Worm (Caenorhabditis elegans) whole organism, L3 larva: ENCODE measurements around the gene nfya-1.

Experiments
- ZK546.5 ChIP-seq: sonication (generic microtip); optimal IDR thresholded peaks from 2 replicates; lab custom pipeline; 2017; ENCODE audit warnings: missing biosample characterization, missing genetic modification characterization
- aly-2 ChIP-seq: fragments of 150-350 bp; optimal IDR thresholded peaks from 2 replicates; lab custom pipeline; 2014; ENCODE audit warnings: missing biosample characterization, missing genetic modification characterization
- ama-1 ChIP-seq: fragments of 150-350 bp; optimal IDR thresholded peaks from 2 replicates; lab custom pipeline; 2018
- ceh-16 ChIP-seq: sonication (generic microtip); optimal IDR thresholded peaks from 2 replicates; lab custom pipeline; 2017; ENCODE audit warnings: missing biosample characterization, missing genetic modification characterization
- ceh-82 ChIP-seq: fragments of 150-350 bp; optimal IDR thresholded peaks from 2 replicates; lab custom pipeline; 2014; ENCODE audit warnings: missing biosample characterization, missing genetic modification characterization
- ceh-9 ChIP-seq: sonication (generic microtip); optimal IDR thresholded peaks from 2 replicates; lab custom pipeline; 2018; ENCODE audit warnings: missing biosample characterization, missing genetic modification characterization
- egl-5 ChIP-seq: fragments of 150-350 bp; optimal IDR thresholded peaks from 2 replicates; lab custom pipeline; 2017; ENCODE audit warnings: missing biosample characterization, missing genetic modification reagents, missing genetic modification characterization, inconsistent platforms
- elt-1 ChIP-seq: fragments of 150-350 bp; optimal IDR thresholded peaks from 2 replicates; lab custom pipeline; 2014; ENCODE audit warnings: missing biosample characterization, missing genetic modification characterization
- elt-2 ChIP-seq: sonication (generic microtip); optimal IDR thresholded peaks from 2 replicates; lab custom pipeline; 2016; ENCODE audit warnings: missing genetic modification reagents, mild to moderate bottlenecking, missing genetic modification characterization, missing compliant biosample characterization
- elt-3 ChIP-seq, 3 experiments: fragments of 150-350 bp in 1 of 3; sonication (generic microtip) in 2 of 3; optimal IDR thresholded peaks; 2 replicates in 2 of 3; 4 replicates in 1 of 3; lab custom pipeline; 2014 to 2017; ENCODE audit warnings: missing biosample characterization in 3 of 3, missing genetic modification characterization in 3 of 3
- fkh-10 ChIP-seq: sonication (generic microtip); optimal IDR thresholded peaks from 2 replicates; lab custom pipeline; 2017; ENCODE audit warnings: missing biosample characterization, missing genetic modification reagents, missing genetic modification characterization
- fkh-2 ChIP-seq: fragments of 150-350 bp; optimal IDR thresholded peaks from 2 replicates; lab custom pipeline; 2014; ENCODE audit warnings: missing biosample characterization, missing genetic modification reagents, missing genetic modification characterization
- fos-1 ChIP-seq: fragments of 150-350 bp; optimal IDR thresholded peaks from 2 replicates; lab custom pipeline; 2014; ENCODE audit warnings: missing biosample characterization, missing genetic modification characterization
- hmg-11 ChIP-seq: sonication (generic microtip); optimal IDR thresholded peaks from 2 replicates; lab custom pipeline; 2016; ENCODE audit warnings: missing genetic modification characterization, missing compliant biosample characterization
- jun-1 ChIP-seq: fragments of 150-350 bp; optimal IDR thresholded peaks from 2 replicates; lab custom pipeline; 2014; ENCODE audit warnings: missing biosample characterization, missing genetic modification reagents, missing genetic modification characterization
- lin-39 ChIP-seq: fragments of 150-350 bp; optimal IDR thresholded peaks from 2 replicates; lab custom pipeline; 2018; ENCODE audit warnings: missing biosample characterization, missing genetic modification reagents, missing genetic modification characterization
- lsy-12 ChIP-seq: sonication (generic microtip); optimal IDR thresholded peaks from 2 replicates; lab custom pipeline; 2016; ENCODE audit warnings: mild to moderate bottlenecking, missing genetic modification characterization, missing compliant biosample characterization
- mdl-1 ChIP-seq: fragments of 150-350 bp; optimal IDR thresholded peaks from 2 replicates; lab custom pipeline; 2014; ENCODE audit warnings: missing biosample characterization, missing genetic modification characterization
- mml-1 ChIP-seq: fragments of 150-350 bp; sonication (generic microtip); optimal IDR thresholded peaks from 3 replicates; lab custom pipeline; 2014; ENCODE audit warnings: missing biosample characterization, missing genetic modification characterization
- nfya-1 ChIP-seq: sonication (generic microtip); optimal IDR thresholded peaks from 2 replicates; lab custom pipeline; 2017; ENCODE audit warnings: missing genetic modification characterization, mild to moderate bottlenecking, missing compliant biosample characterization, antibody characterized with exemption, moderate library complexity; ENCODE audit not compliant: insufficient read depth
- nhr-11 ChIP-seq: fragments of 150-350 bp; optimal IDR thresholded peaks from 2 replicates; lab custom pipeline; 2014; ENCODE audit warnings: missing biosample characterization, missing genetic modification characterization
- nhr-12 ChIP-seq: fragments of 150-350 bp; optimal IDR thresholded peaks from 2 replicates; lab custom pipeline; 2014; ENCODE audit warnings: missing biosample characterization, missing genetic modification characterization
- nhr-23 ChIP-seq: fragments of 150-350 bp; optimal IDR thresholded peaks from 2 replicates; lab custom pipeline; 2014; ENCODE audit warnings: missing biosample characterization, missing genetic modification reagents, missing genetic modification characterization
- nhr-237 ChIP-seq: fragments of 150-350 bp; optimal IDR thresholded peaks from 2 replicates; lab custom pipeline; 2014; ENCODE audit warnings: missing biosample characterization, missing genetic modification characterization
- nhr-28 ChIP-seq: fragments of 150-350 bp; optimal IDR thresholded peaks from 2 replicates; lab custom pipeline; 2014; ENCODE audit warnings: missing biosample characterization, missing genetic modification characterization
- nhr-43 ChIP-seq: sonication (generic microtip); optimal IDR thresholded peaks from 2 replicates; lab custom pipeline; 2016; ENCODE audit warnings: mild to moderate bottlenecking, missing genetic modification characterization, missing compliant biosample characterization; ENCODE audit not compliant: poor library complexity, severe bottlenecking
- nhr-67 ChIP-seq: fragments of 150-350 bp; optimal IDR thresholded peaks from 2 replicates; lab custom pipeline; 2014; ENCODE audit warnings: missing biosample characterization, missing genetic modification characterization
- nhr-77 ChIP-seq: fragments of 150-350 bp; optimal IDR thresholded peaks from 2 replicates; lab custom pipeline; 2014; ENCODE audit warnings: missing biosample characterization, missing genetic modification characterization
- pha-4 ChIP-seq: fragments of 150-350 bp; optimal IDR thresholded peaks from 2 replicates; lab custom pipeline; 2014; ENCODE audit warnings: missing biosample characterization, missing genetic modification reagents, missing genetic modification characterization
- sea-2 ChIP-seq: fragments of 150-350 bp; sonication (generic microtip); optimal IDR thresholded peaks from 4 replicates; lab custom pipeline; 2014; ENCODE audit warnings: missing biosample characterization, missing genetic modification reagents, missing genetic modification characterization
- snpc-4 ChIP-seq: fragments of 150-350 bp; optimal IDR thresholded peaks from 2 replicates; lab custom pipeline; 2014; ENCODE audit warnings: missing biosample characterization, missing genetic modification characterization
- unc-39 ChIP-seq: sonication (generic microtip); optimal IDR thresholded peaks from 4 replicates; lab custom pipeline; 2017; ENCODE audit warnings: missing biosample characterization, missing genetic modification characterization
- unc-62 ChIP-seq: fragments of 150-350 bp; sonication (generic microtip); optimal IDR thresholded peaks from 4 replicates; lab custom pipeline; 2014; ENCODE audit warnings: missing biosample characterization, missing genetic modification reagents, missing genetic modification characterization
- zag-1 ChIP-seq: fragments of 150-350 bp; optimal IDR thresholded peaks from 2 replicates; lab custom pipeline; 2014; ENCODE audit warnings: missing biosample characterization, missing genetic modification characterization
- ztf-4 ChIP-seq: fragments of 150-350 bp; optimal IDR thresholded peaks from 2 replicates; lab custom pipeline; 2014; ENCODE audit warnings: missing biosample characterization, missing genetic modification characterization

Gene nfya-1

ce11 chrX:11920723-11921283 is 25.8 kb downstream of the nfya-1 start, which contains the start of gene Y62H9A.14:
TSS of gene Y62H9A.14 (plus strand) at chrX:11921233.
- no peak for TF ChIP-seq ceh-9 (tag; lab: Kevin White, UChicago)
- TF ChIP-seq nhr-77 (tag; lab: Kevin White, UChicago) = no peak
- TF ChIP-seq ZK546.5 = no peak
- no peak for TF ChIP-seq lin-39 (tag; lab: Kevin White, UChicago)
- TF ChIP-seq lsy-12 (tag; lab: Kevin White, UChicago) = no peak
- TF ChIP-seq nhr-12 (tag; lab: Kevin White, UChicago) = no peak
- TF ChIP-seq nhr-237 (tag; lab: Kevin White, UChicago) = no peak
- no peak for TF ChIP-seq snpc-4 (tag; lab: Kevin White, UChicago)
- TF ChIP-seq unc-39 (tag; lab: Kevin White, UChicago) = no peak
- no peak for TF ChIP-seq elt-3 (tag; optimal IDR thresholded peaks at IDR 0.05; lab: Kevin White, UChicago)
- TF ChIP-seq ztf-4 = no peak

ce11 chrX:11917994-11918393 is 28.6 kb downstream of the nfya-1 start, which contains the start of gene Y62H9A.16:
TSS of gene Y62H9A.16 (plus strand) at chrX:11918294.
- TF ChIP-seq ZK546.5 (no peak), aly-2 (tag; lab: Kevin White, UChicago) (no peak), elt-2 (tag; lab: Kevin White, UChicago) (no peak), ceh-16 (no peak), lsy-12 (tag; lab: Kevin White, UChicago) (no peak), nhr-23 (no peak), ama-1 (no peak), mml-1 (no peak), mdl-1 (tag; lab: Kevin White, UChicago) (no peak), nhr-28 (tag; lab: Kevin White, UChicago) (no peak), nhr-43 (tag; lab: Kevin White, UChicago) (no peak), nfya-1 (no peak), nhr-11 (tag; lab: Kevin White, UChicago) (no peak), fkh-10 (GFP tag; lab: Kevin White, UChicago) (no peak), unc-39 (tag; lab: Kevin White, UChicago) (no peak), nhr-12 (tag; lab: Kevin White, UChicago) (no peak), fkh-2 (tag; lab: Kevin White, UChicago) (no peak)

- TF ChIP-seq ZK546.5 (no peak), nfya-1 (no peak), mml-1 (no peak), sea-2 (GFP tag; lab: Kevin White, UChicago) (no peak), unc-62 (GFP tag; lab: Kevin White, UChicago) (no peak), egl-5 (tag; lab: Kevin White, UChicago) (no peak), nhr-23 (no peak), snpc-4 (tag; lab: Kevin White, UChicago) (no peak), ceh-82 (no peak), elt-1 (tag; lab: Kevin White, UChicago) (no peak), zag-1 (tag; lab: Kevin White, UChicago) (no peak), elt-2 (tag; lab: Kevin White, UChicago) (no peak), pha-4 (tag; lab: Kevin White, UChicago) (no peak), nhr-12 (tag; lab: Kevin White, UChicago) (no peak), fkh-2 (tag; lab: Kevin White, UChicago) (no peak), nhr-43 (tag; lab: Kevin White, UChicago) (no peak), mdl-1 (tag; lab: Kevin White, UChicago) (no peak)
Measured at ce11 chrX:11916705-11917104, 29.9 kb downstream of the nfya-1 start, which contains the start of gene Y62H9A.13. TSS of gene Y62H9A.13 (plus strand) at chrX:11917005.

- TF ChIP-seq nhr-67 (tag; lab: Kevin White, UChicago) (no peak), lsy-12 (tag; lab: Kevin White, UChicago) (no peak), jun-1 (tag; lab: Kevin White, UChicago) (no peak), ceh-16 (no peak), elt-3 (tag; optimal IDR thresholded peaks at IDR 0.05; lab: Kevin White, UChicago) (no peak), ama-1 (no peak), hmg-11 (tag; lab: Kevin White, UChicago) (no peak), mdl-1 (tag; lab: Kevin White, UChicago) (no peak), nfya-1 (no peak), fos-1 (tag; lab: Kevin White, UChicago) (no peak), elt-1 (tag; lab: Kevin White, UChicago) (no peak), nhr-12 (tag; lab: Kevin White, UChicago) (no peak), nhr-23 (no peak), pha-4 (tag; lab: Kevin White, UChicago) (no peak), ceh-82 (no peak), elt-2 (tag; lab: Kevin White, UChicago) (no peak), nhr-237 (tag; lab: Kevin White, UChicago) (no peak)
- TF ChIP-seq, all 47 proteins: peak for 0
Measured at ce11 chrX:11913824-11914223, 32.8 kb downstream of the nfya-1 start, which contains the start of gene Y62H9A.12. TSS of gene Y62H9A.12 (plus strand) at chrX:11914124.
